Fruit fly (Drosophila melanogaster) whole organism, embryonic: ENCODE data around the gene Pa1.
A peak's percentile ranks its signal among the peaks of the same experiment; 100 is the strongest.

Experiments
- Abd-B ChIP-seq: fragments of 200-800 bp; sonication (Bioruptor generic); optimal IDR thresholded peaks from 2 replicates; lab custom pipeline; 2018; ENCODE audit warnings: missing biosample characterization, mild to moderate bottlenecking, missing genetic modification characterization, moderate library complexity
- Antp ChIP-seq: fragments of 200-800 bp; sonication (Bioruptor generic); optimal IDR thresholded peaks from 3 replicates; lab custom pipeline; 2016; ENCODE audit warnings: missing biosample characterization, missing genetic modification characterization
- CG10147 ChIP-seq: fragments of 200-800 bp; sonication (Bioruptor generic); optimal IDR thresholded peaks from 2 replicates; lab custom pipeline; 2019; ENCODE audit warnings: missing biosample characterization, mild to moderate bottlenecking, missing genetic modification characterization, moderate library complexity
- CG10543 ChIP-seq: fragments of 200-800 bp; sonication (Bioruptor generic); optimal IDR thresholded peaks from 3 replicates; lab custom pipeline; 2017; ENCODE audit warnings: missing biosample characterization, mild to moderate bottlenecking, missing genetic modification characterization, moderate library complexity
- CG11398 ChIP-seq: fragments of 200-800 bp; sonication (Bioruptor generic); optimal IDR thresholded peaks from 2 replicates; lab custom pipeline; 2016; ENCODE audit warnings: missing biosample characterization, missing genetic modification characterization
- CG14710 ChIP-seq: fragments of 200-800 bp; sonication (Bioruptor generic); optimal IDR thresholded peaks from 3 replicates; lab custom pipeline; 2019; ENCODE audit warnings: missing biosample characterization, mild to moderate bottlenecking, missing genetic modification characterization, moderate library complexity
- CG1603 ChIP-seq: fragments of 200-800 bp; sonication (Bioruptor generic); optimal IDR thresholded peaks from 2 replicates; lab custom pipeline; 2019; ENCODE audit warnings: missing biosample characterization, mild to moderate bottlenecking, missing genetic modification characterization, moderate library complexity
- CG17829 ChIP-seq: fragments of 200-800 bp; optimal IDR thresholded peaks from 2 replicates; lab custom pipeline; 2019; ENCODE audit warnings: missing biosample characterization, mild to moderate bottlenecking, missing genetic modification characterization, moderate library complexity
- CG17912 ChIP-seq: fragments of 200-800 bp; sonication (Bioruptor generic); optimal IDR thresholded peaks from 2 replicates; lab custom pipeline; 2018; ENCODE audit warnings: missing biosample characterization, mild to moderate bottlenecking, missing genetic modification characterization
- CG2116 ChIP-seq: fragments of 200-800 bp; sonication (Bioruptor generic); optimal IDR thresholded peaks from 3 replicates; lab custom pipeline; 2018; ENCODE audit warnings: missing biosample characterization, mild to moderate bottlenecking, missing genetic modification characterization
- CG31441 ChIP-seq: fragments of 200-800 bp; sonication (Bioruptor generic); IDR thresholded peaks from 2 replicates; pipeline ENCODE4 v1.3.6; 2022; ENCODE audit warnings: missing biosample characterization, missing genetic modification characterization
- CG34422 ChIP-seq: fragments of 200-800 bp; sonication (Bioruptor generic); IDR thresholded peaks from 3 replicates; pipeline ENCODE4 v1.3.6; 2022; ENCODE audit warnings: missing biosample characterization, missing genetic modification characterization
- CG3847 ChIP-seq: fragments of 200-800 bp; sonication (Bioruptor generic); IDR thresholded peaks from 2 replicates; pipeline ENCODE4 v1.3.6; 2022; ENCODE audit warnings: missing biosample characterization, missing genetic modification characterization
- CG43689 ChIP-seq: fragments of 200-800 bp; sonication (Bioruptor generic); IDR thresholded peaks from 2 replicates; pipeline ENCODE4 v1.3.6; 2022; ENCODE audit warnings: missing biosample characterization, missing genetic modification characterization
- CG6175 ChIP-seq: fragments of 200-800 bp; sonication (Bioruptor generic); IDR thresholded peaks from 3 replicates; pipeline ENCODE4 v1.3.6; 2022; ENCODE audit warnings: missing biosample characterization, missing genetic modification characterization
- CG8359 ChIP-seq: fragments of 200-800 bp; sonication (Bioruptor generic); optimal IDR thresholded peaks from 2 replicates; lab custom pipeline; 2017; ENCODE audit warnings: missing biosample characterization, mild to moderate bottlenecking, missing genetic modification characterization, borderline replicate concordance
- CG9876 ChIP-seq: fragments of 200-800 bp; sonication (Bioruptor generic); optimal IDR thresholded peaks from 2 replicates; lab custom pipeline; 2016; ENCODE audit warnings: missing biosample characterization, missing genetic modification characterization
- CoRest ChIP-seq: fragments of 200-800 bp; sonication (Bioruptor generic); optimal IDR thresholded peaks from 3 replicates; lab custom pipeline; 2018; ENCODE audit warnings: missing biosample characterization, mild to moderate bottlenecking, missing genetic modification characterization, moderate library complexity
- Dfd ChIP-seq, 2 experiments: fragments of >200 bp; optimal IDR thresholded peaks; 2 replicates each; lab custom pipeline; 2017; ENCODE audit warnings: missing biosample characterization in 2 of 2, missing genetic modification characterization in 2 of 2
- Dp ChIP-seq: fragments of 200-800 bp; sonication (Bioruptor generic); optimal IDR thresholded peaks from 2 replicates; lab custom pipeline; 2018; ENCODE audit warnings: missing biosample characterization, mild to moderate bottlenecking, missing genetic modification characterization, moderate library complexity
- Med ChIP-seq: fragments of 200-800 bp; sonication (Bioruptor generic); peaks from one replicate; lab custom pipeline; 2016; ENCODE audit warnings: missing biosample characterization, missing genetic modification characterization, mild to moderate bottlenecking, inconsistent platforms, moderate library complexity
- Myb ChIP-seq: fragments of 200-800 bp; sonication (Bioruptor generic); optimal IDR thresholded peaks from 2 replicates; lab custom pipeline; 2016; ENCODE audit warnings: missing biosample characterization, missing genetic modification characterization
- Nf-YC ChIP-seq: fragments of 200-800 bp; optimal IDR thresholded peaks from 3 replicates; lab custom pipeline; 2019; ENCODE audit warnings: missing biosample characterization, mild to moderate bottlenecking, missing genetic modification characterization, moderate library complexity
- Sin3A ChIP-seq: fragments of >200 bp; optimal IDR thresholded peaks from 2 replicates; lab custom pipeline; 2018
- chm ChIP-seq: fragments of 200-800 bp; sonication (Bioruptor generic); IDR thresholded peaks from 2 replicates; pipeline ENCODE4 v1.3.6; 2022; ENCODE audit warnings: missing biosample characterization, missing genetic modification characterization
- dan ChIP-seq: fragments of 200-800 bp; sonication (Bioruptor generic); IDR thresholded peaks from 2 replicates; pipeline ENCODE4 v1.3.6; 2022; ENCODE audit warnings: missing biosample characterization, missing genetic modification characterization
- dm ChIP-seq: fragments of 200-800 bp; sonication (Bioruptor generic); optimal IDR thresholded peaks from 3 replicates; lab custom pipeline; 2016; ENCODE audit warnings: missing biosample characterization, missing genetic modification characterization
- ems ChIP-seq: fragments of 200-800 bp; sonication (Bioruptor generic); optimal IDR thresholded peaks from 3 replicates; lab custom pipeline; 2016; ENCODE audit warnings: missing biosample characterization, missing genetic modification characterization
- eve ChIP-seq, 2 experiments: fragments of >200 bp; optimal IDR thresholded peaks; 2 replicates each; lab custom pipeline; 2017; ENCODE audit warnings: missing biosample characterization in 2 of 2, missing genetic modification characterization in 2 of 2
- fd102C ChIP-seq: fragments of 200-800 bp; sonication (Bioruptor generic); optimal IDR thresholded peaks from 2 replicates; lab custom pipeline; 2018; ENCODE audit warnings: missing biosample characterization, mild to moderate bottlenecking, missing genetic modification characterization, moderate library complexity
- fd64A ChIP-seq: fragments of 200-800 bp; sonication (Bioruptor generic); optimal IDR thresholded peaks from 3 replicates; lab custom pipeline; 2018; ENCODE audit warnings: missing biosample characterization, mild to moderate bottlenecking, missing genetic modification characterization
- gem ChIP-seq: fragments of 200-800 bp; sonication (Bioruptor generic); optimal IDR thresholded peaks from 2 replicates; lab custom pipeline; 2019; ENCODE audit warnings: missing biosample characterization, mild to moderate bottlenecking, missing genetic modification characterization, moderate library complexity
- pan ChIP-seq, 4 experiments: fragments of >200 bp in 3 of 4; fragments of 200-800 bp in 1 of 4; sonication (Bioruptor generic) in 1 of 4; optimal IDR thresholded peaks in 3 of 4; IDR thresholded peaks in 1 of 4; 2 replicates each; pipeline versions ENCODE4 v1.3.6 to Lab custom; 2017 to 2022; ENCODE audit warnings: missing biosample characterization in 2 of 4, missing genetic modification characterization in 2 of 4, mixed read lengths in 1 of 4
- phol ChIP-seq: fragments of 200-800 bp; sonication (Bioruptor generic); optimal IDR thresholded peaks from 3 replicates; lab custom pipeline; 2018; ENCODE audit warnings: missing biosample characterization, mild to moderate bottlenecking, missing genetic modification characterization, moderate library complexity
- pita ChIP-seq: fragments of 200-800 bp; sonication (Bioruptor generic); optimal IDR thresholded peaks from 2 replicates; lab custom pipeline; 2017; ENCODE audit warnings: missing biosample characterization, mild to moderate bottlenecking, missing genetic modification characterization
- pzg ChIP-seq: fragments of 200-800 bp; sonication (Bioruptor generic); optimal IDR thresholded peaks from 3 replicates; lab custom pipeline; 2018; ENCODE audit warnings: missing biosample characterization, mild to moderate bottlenecking, missing genetic modification characterization, moderate library complexity
- rib ChIP-seq: fragments of 200-800 bp; sonication (Bioruptor generic); IDR thresholded peaks from 2 replicates; pipeline ENCODE4 v1.3.6; 2022; ENCODE audit warnings: missing biosample characterization, missing genetic modification characterization
- schlank ChIP-seq: fragments of 200-800 bp; sonication (Bioruptor generic); optimal IDR thresholded peaks from 2 replicates; lab custom pipeline; 2018; ENCODE audit warnings: missing biosample characterization, mild to moderate bottlenecking, missing genetic modification characterization
- sd ChIP-seq: fragments of 200-800 bp; sonication (Bioruptor generic); optimal IDR thresholded peaks from 3 replicates; lab custom pipeline; 2018; ENCODE audit warnings: missing biosample characterization, mild to moderate bottlenecking, missing genetic modification characterization, moderate library complexity
- shn ChIP-seq: fragments of 200-800 bp; sonication (Bioruptor generic); optimal IDR thresholded peaks from 3 replicates; lab custom pipeline; 2016; ENCODE audit warnings: missing biosample characterization, missing genetic modification characterization
- stwl ChIP-seq: fragments of 200-800 bp; sonication (Bioruptor generic); optimal IDR thresholded peaks from 3 replicates; lab custom pipeline; 2018; ENCODE audit warnings: missing biosample characterization, mild to moderate bottlenecking, missing genetic modification characterization, moderate library complexity
- trh ChIP-seq: fragments of 200-800 bp; sonication (Bioruptor generic); optimal IDR thresholded peaks from 2 replicates; lab custom pipeline; 2016; ENCODE audit warnings: missing biosample characterization, missing genetic modification characterization
- twi ChIP-seq: fragments of 200-800 bp; optimal IDR thresholded peaks from 2 replicates; lab custom pipeline; 2019; ENCODE audit warnings: missing biosample characterization, mild to moderate bottlenecking, missing genetic modification characterization, moderate library complexity
- zen2 ChIP-seq: fragments of 200-800 bp; sonication (Bioruptor generic); IDR thresholded peaks from 3 replicates; pipeline ENCODE4 v1.3.6; 2022; ENCODE audit warnings: missing biosample characterization, missing genetic modification characterization; ENCODE audit not compliant: partially characterized antibody

Pa1 gene

dm6 chrX:11347809-11348208 is 11.2 kb upstream of the Pa1 start, which contains the start of the genes GCS1 and CG11756 (continued):
- TF ChIP-seq CoRest (no peak), twi (tag; lab: Kevin White, UChicago) (no peak), chm (no peak), CG1603 (tag; lab: Kevin White, UChicago) (peak; percentile 24), sd (tag; lab: Kevin White, UChicago) (peak; percentile 3), Dp (GFP tag; lab: Kevin White, UChicago) (peak; percentile 52), Med (GFP tag; lab: Kevin White, UChicago) (peak; percentile 64), CG14710 (tag; lab: Kevin White, UChicago) (peak; percentile 23), CG17912 (GFP tag; lab: Kevin White, UChicago) (no peak), phol (tag; lab: Kevin White, UChicago) (peak; percentile 17), CG6175 (GFP tag; lab: Robert Waterston, UW) (no peak), Nf-YC (tag; lab: Kevin White, UChicago) (no peak), shn (no peak), stwl (peak; percentile 5), trh (no peak), rib (GFP tag; lab: Robert Waterston, UW) (no peak), Antp (GFP tag; lab: Kevin White, UChicago) (no peak), pan (optimal IDR thresholded peaks at IDR 0.05; lab: Kevin White, UChicago) (no peak), pan (GFP tag; optimal IDR thresholded peaks at IDR 0.05 in 1 of 2, IDR thresholded peaks at IDR 0.05 in 1 of 2) (no peak), CG43689 (no peak), pzg (GFP tag; lab: Kevin White, UChicago) (peak; percentile 39), schlank (no peak), CG11398 (no peak), CG10543 (no peak), Dfd (GFP tag; optimal IDR thresholded peaks at IDR 0.05; lab: Kevin White, UChicago) (no peak), dm (GFP tag; lab: Kevin White, UChicago) (peak; percentile 16), zen2 (GFP tag; lab: Robert Waterston, UW) (no peak), pita (GFP tag; lab: Kevin White, UChicago) (peak; percentile 45), CG3847 (GFP tag; lab: Robert Waterston, UW) (0 out of 2 replicates have a peak, but pooled peaks have one; percentile 17), dan (GFP tag; lab: Robert Waterston, UW) (no peak), CG10147 (GFP tag; lab: Kevin White, UChicago) (no peak), CG2116 (GFP tag; lab: Kevin White, UChicago) (peak; percentile 29), fd102C (GFP tag; lab: Kevin White, UChicago) (no peak), gem (no peak), CG8359 (GFP tag; lab: Kevin White, UChicago) (no peak), CG34422 (GFP tag; lab: Robert Waterston, UW) (no peak), Abd-B (GFP tag; lab: Kevin White, UChicago) (peak; percentile 32), Myb (GFP tag; lab: Kevin White, UChicago) (peak; percentile 21), CG9876 (GFP tag; lab: Kevin White, UChicago) (no peak), fd64A (no peak), Sin3A (lab: Kevin White, UChicago) (peak; percentile 19), eve (GFP tag; optimal IDR thresholded peaks at IDR 0.05; lab: Kevin White, UChicago) (no peak), CG17829 (tag; lab: Kevin White, UChicago) (peak; percentile 2), ems (GFP tag; lab: Kevin White, UChicago) (no peak), CG31441 (no peak)
